Fruit fly (Drosophila melanogaster) whole organism, embryonic: ENCODE measurements around the gene Dok.
A peak's percentile ranks its signal among the peaks of the same experiment; 100 is the strongest.

Experiments
- BEAF-32 ChIP-seq: fragments of 200-800 bp; sonication (Bioruptor generic); optimal IDR thresholded peaks from 3 replicates; lab custom pipeline; 2017; ENCODE audit warnings: missing biosample characterization, missing genetic modification characterization, mild to moderate bottlenecking, moderate library complexity, missing genetic modification reagents
- Bdp1 ChIP-seq: fragments of 200-800 bp; sonication (Bioruptor generic); optimal IDR thresholded peaks from 3 replicates; lab custom pipeline; 2016; ENCODE audit warnings: missing biosample characterization, missing genetic modification characterization
- BtbVII ChIP-seq: fragments of 200-800 bp; sonication (Bioruptor generic); optimal IDR thresholded peaks from 3 replicates; lab custom pipeline; 2017; ENCODE audit warnings: missing biosample characterization, mild to moderate bottlenecking, missing genetic modification characterization
- CG10321 ChIP-seq: fragments of 200-800 bp; sonication (Bioruptor generic); IDR thresholded peaks from 2 replicates; pipeline ENCODE4 v1.3.6; 2022; ENCODE audit warnings: missing biosample characterization, missing genetic modification characterization
- CG10431 ChIP-seq: fragments of 200-800 bp; sonication (Bioruptor generic); optimal IDR thresholded peaks from 3 replicates; lab custom pipeline; 2018; ENCODE audit warnings: missing biosample characterization, mild to moderate bottlenecking, missing genetic modification characterization
- CG10654 ChIP-seq: fragments of 200-800 bp; sonication (Bioruptor generic); optimal IDR thresholded peaks from 2 replicates; lab custom pipeline; 2016; ENCODE audit warnings: missing biosample characterization, missing genetic modification characterization
- CG12219 ChIP-seq: fragments of 200-800 bp; sonication (Bioruptor generic); optimal IDR thresholded peaks from 3 replicates; lab custom pipeline; 2018; ENCODE audit warnings: missing biosample characterization, mild to moderate bottlenecking, missing genetic modification characterization
- CG15073 ChIP-seq: fragments of 200-800 bp; sonication (Bioruptor generic); optimal IDR thresholded peaks from 2 replicates; lab custom pipeline; 2016; ENCODE audit warnings: missing biosample characterization, missing genetic modification characterization
- CG15269 ChIP-seq: fragments of 200-800 bp; sonication (Bioruptor generic); optimal IDR thresholded peaks from 2 replicates; lab custom pipeline; 2018; ENCODE audit warnings: missing biosample characterization, mild to moderate bottlenecking, missing genetic modification characterization, moderate library complexity
- CG16779 ChIP-seq: fragments of 200-800 bp; sonication (Bioruptor generic); IDR thresholded peaks from 2 replicates; pipeline ENCODE4 v1.3.6; 2022; ENCODE audit warnings: missing biosample characterization, missing genetic modification characterization
- CG16863 ChIP-seq: fragments of 200-800 bp; sonication (Bioruptor generic); optimal IDR thresholded peaks from 3 replicates; lab custom pipeline; 2016; ENCODE audit warnings: missing biosample characterization, missing genetic modification characterization
- CG17568 ChIP-seq: fragments of 200-800 bp; sonication (Bioruptor generic); optimal IDR thresholded peaks from 2 replicates; lab custom pipeline; 2018; ENCODE audit warnings: missing biosample characterization, mild to moderate bottlenecking, missing genetic modification characterization, moderate library complexity
- CG17912 ChIP-seq: fragments of 200-800 bp; sonication (Bioruptor generic); optimal IDR thresholded peaks from 2 replicates; lab custom pipeline; 2018; ENCODE audit warnings: missing biosample characterization, mild to moderate bottlenecking, missing genetic modification characterization
- CG18262 ChIP-seq: fragments of 200-800 bp; optimal IDR thresholded peaks from 3 replicates; lab custom pipeline; 2019; ENCODE audit warnings: missing biosample characterization, mild to moderate bottlenecking, missing genetic modification characterization, moderate library complexity
- CG18764 ChIP-seq: fragments of 200-800 bp; sonication (Bioruptor generic); optimal IDR thresholded peaks from 3 replicates; lab custom pipeline; 2016; ENCODE audit warnings: missing biosample characterization, missing genetic modification characterization
- CG2120 ChIP-seq: fragments of 200-800 bp; sonication (Bioruptor generic); optimal IDR thresholded peaks from 3 replicates; lab custom pipeline; 2016; ENCODE audit warnings: missing biosample characterization, missing genetic modification characterization
- CG2712 ChIP-seq: fragments of 200-800 bp; optimal IDR thresholded peaks from 3 replicates; lab custom pipeline; 2019; ENCODE audit warnings: missing biosample characterization, mild to moderate bottlenecking, missing genetic modification characterization, moderate library complexity
- CG30020 ChIP-seq: fragments of 200-800 bp; optimal IDR thresholded peaks from 2 replicates; lab custom pipeline; 2019; ENCODE audit warnings: missing biosample characterization, mild to moderate bottlenecking, missing genetic modification characterization, moderate library complexity
- CG3163 ChIP-seq: fragments of 200-800 bp; sonication (Bioruptor generic); optimal IDR thresholded peaks from 3 replicates; lab custom pipeline; 2016; ENCODE audit warnings: missing biosample characterization, missing genetic modification characterization
- CG32772 ChIP-seq: fragments of 200-800 bp; sonication (Bioruptor generic); IDR thresholded peaks from 2 replicates; pipeline ENCODE4 v1.3.6; 2022; ENCODE audit warnings: missing biosample characterization, missing genetic modification characterization
- CG4854 ChIP-seq: fragments of 200-800 bp; sonication (Bioruptor generic); optimal IDR thresholded peaks from 2 replicates; lab custom pipeline; 2016; ENCODE audit warnings: missing biosample characterization, missing genetic modification characterization, inconsistent platforms
- CG6683 ChIP-seq: fragments of 200-800 bp; sonication (Bioruptor generic); optimal IDR thresholded peaks from 2 replicates; lab custom pipeline; 2017; ENCODE audit warnings: missing biosample characterization, mild to moderate bottlenecking, missing genetic modification characterization, missing genetic modification reagents
- CG7839 ChIP-seq: fragments of 200-800 bp; sonication (Bioruptor generic); optimal IDR thresholded peaks from 3 replicates; lab custom pipeline; 2018; ENCODE audit warnings: missing biosample characterization, mild to moderate bottlenecking, missing genetic modification characterization, moderate library complexity
- CG9932 ChIP-seq: fragments of 200-800 bp; sonication (Bioruptor generic); IDR thresholded peaks from 2 replicates; pipeline ENCODE4 v1.3.6; 2022; ENCODE audit warnings: missing biosample characterization, missing genetic modification characterization
- Camta ChIP-seq: fragments of 200-800 bp; sonication (Bioruptor generic); optimal IDR thresholded peaks from 2 replicates; lab custom pipeline; 2016; ENCODE audit warnings: missing biosample characterization, missing genetic modification characterization
- D19B ChIP-seq: fragments of 200-800 bp; sonication (Bioruptor generic); optimal IDR thresholded peaks from 2 replicates; lab custom pipeline; 2017; ENCODE audit warnings: missing biosample characterization, mild to moderate bottlenecking, missing genetic modification characterization
- E2f1 ChIP-seq: fragments of 200-800 bp; sonication (Bioruptor generic); IDR thresholded peaks from 2 replicates; pipeline ENCODE4 v1.3.6; 2022; ENCODE audit warnings: missing biosample characterization, missing genetic modification characterization
- Ets65A ChIP-seq: fragments of 200-800 bp; sonication (Bioruptor generic); peaks from one replicate; lab custom pipeline; 2016; ENCODE audit warnings: missing biosample characterization, missing genetic modification characterization
- HLH4C ChIP-seq: fragments of 200-800 bp; sonication (Bioruptor generic); IDR thresholded peaks from 3 replicates; pipeline ENCODE4 v1.3.6; 2022; ENCODE audit warnings: missing biosample characterization, missing genetic modification characterization; ENCODE audit not compliant: partially characterized antibody
- Hey ChIP-seq: fragments of 200-800 bp; sonication (Bioruptor generic); optimal IDR thresholded peaks from 3 replicates; lab custom pipeline; 2018; ENCODE audit warnings: missing biosample characterization, mild to moderate bottlenecking, missing genetic modification characterization
- HmgZ ChIP-seq: fragments of 200-800 bp; sonication (Bioruptor generic); optimal IDR thresholded peaks from 2 replicates; lab custom pipeline; 2018; ENCODE audit warnings: missing biosample characterization, mild to moderate bottlenecking, missing genetic modification characterization
- Jarid2 ChIP-seq: fragments of 200-800 bp; sonication (Bioruptor generic); optimal IDR thresholded peaks from 3 replicates; lab custom pipeline; 2017; ENCODE audit warnings: mild to moderate bottlenecking, missing biosample characterization, missing genetic modification reagents, missing genetic modification characterization
- Mrtf ChIP-seq: fragments of 200-800 bp; sonication (Bioruptor generic); IDR thresholded peaks from 3 replicates; pipeline ENCODE4 v1.3.6; 2022; ENCODE audit warnings: missing biosample characterization, missing genetic modification characterization
- Rfx ChIP-seq: fragments of 200-800 bp; sonication (Bioruptor generic); IDR thresholded peaks from 2 replicates; pipeline ENCODE4 v1.3.6; 2022; ENCODE audit warnings: missing biosample characterization, missing genetic modification characterization
- Tbp ChIP-seq: fragments of >200 bp; optimal IDR thresholded peaks from 2 replicates; lab custom pipeline; 2018; ENCODE audit warnings: missing biosample characterization, missing genetic modification characterization
- Trl ChIP-seq, 3 experiments: fragments of >200 bp in 2 of 3; fragments of 200-800 bp in 1 of 3; sonication (Bioruptor generic) in 1 of 3; optimal IDR thresholded peaks; 2 replicates in 1 of 3; 3 replicates in 2 of 3; lab custom pipeline; 2016 to 2017; ENCODE audit warnings: missing biosample characterization in 1 of 3, missing genetic modification characterization in 1 of 3
- ase ChIP-seq: fragments of 200-800 bp; sonication (Bioruptor generic); IDR thresholded peaks from 3 replicates; pipeline ENCODE4 v1.3.6; 2022; ENCODE audit warnings: missing biosample characterization, missing genetic modification characterization
- crol ChIP-seq: fragments of 200-800 bp; sonication (Bioruptor generic); IDR thresholded peaks from 2 replicates; pipeline ENCODE4 v1.3.6; 2022; ENCODE audit warnings: missing biosample characterization, missing genetic modification characterization
- dmrt99B ChIP-seq: fragments of 200-800 bp; sonication (Bioruptor generic); optimal IDR thresholded peaks from 2 replicates; lab custom pipeline; 2018; ENCODE audit warnings: missing biosample characterization, mild to moderate bottlenecking, missing genetic modification characterization, moderate library complexity
- en ChIP-seq: fragments of 200-800 bp; sonication (Bioruptor generic); optimal IDR thresholded peaks from 2 replicates; lab custom pipeline; 2016; ENCODE audit warnings: missing biosample characterization, missing genetic modification characterization
- fd3F ChIP-seq: fragments of 200-800 bp; sonication (Bioruptor generic); optimal IDR thresholded peaks from 2 replicates; lab custom pipeline; 2018; ENCODE audit warnings: missing biosample characterization, mild to moderate bottlenecking, missing genetic modification characterization, moderate library complexity
- fu2 ChIP-seq: fragments of 200-800 bp; sonication (Bioruptor generic); optimal IDR thresholded peaks from 2 replicates; lab custom pipeline; 2016; ENCODE audit warnings: missing biosample characterization, missing genetic modification characterization
- her ChIP-seq: fragments of 200-800 bp; sonication (Bioruptor generic); optimal IDR thresholded peaks from 2 replicates; lab custom pipeline; 2016; ENCODE audit warnings: missing biosample characterization, missing genetic modification characterization
- ind ChIP-seq: fragments of 200-800 bp; sonication (Bioruptor generic); optimal IDR thresholded peaks from 3 replicates; lab custom pipeline; 2016; ENCODE audit warnings: missing biosample characterization, missing genetic modification characterization
- lbe ChIP-seq: fragments of 200-800 bp; sonication (Bioruptor generic); optimal IDR thresholded peaks from 2 replicates; lab custom pipeline; 2016; ENCODE audit warnings: missing biosample characterization, mild to moderate bottlenecking, missing genetic modification characterization
- lmd ChIP-seq: fragments of 200-800 bp; sonication (Bioruptor generic); IDR thresholded peaks from 2 replicates; pipeline ENCODE4 v1.3.6; 2022; ENCODE audit warnings: missing biosample characterization, missing genetic modification characterization
- lola ChIP-seq, 3 experiments: fragments of >200 bp in 2 of 3; fragments of 200-800 bp in 1 of 3; sonication (Bioruptor generic) in 1 of 3; optimal IDR thresholded peaks; 2 replicates each; lab custom pipeline; 2017 to 2019; ENCODE audit warnings: missing biosample characterization in 3 of 3, missing genetic modification characterization in 3 of 3, mild to moderate bottlenecking in 1 of 3, moderate library complexity in 1 of 3
- onecut ChIP-seq: fragments of 200-800 bp; sonication (Bioruptor generic); IDR thresholded peaks from 2 replicates; pipeline ENCODE4 v1.3.6; 2022; ENCODE audit warnings: missing biosample characterization, missing genetic modification characterization
- pan ChIP-seq, 4 experiments: fragments of >200 bp in 3 of 4; fragments of 200-800 bp in 1 of 4; sonication (Bioruptor generic) in 1 of 4; optimal IDR thresholded peaks in 3 of 4; IDR thresholded peaks in 1 of 4; 2 replicates each; pipeline versions ENCODE4 v1.3.6 to Lab custom; 2017 to 2022; ENCODE audit warnings: missing biosample characterization in 2 of 4, missing genetic modification characterization in 2 of 4, mixed read lengths in 1 of 4
- slp2 ChIP-seq: fragments of 200-800 bp; sonication (Bioruptor generic); optimal IDR thresholded peaks from 2 replicates; lab custom pipeline; 2016; ENCODE audit warnings: missing biosample characterization, missing genetic modification characterization
- trh ChIP-seq: fragments of 200-800 bp; sonication (Bioruptor generic); optimal IDR thresholded peaks from 2 replicates; lab custom pipeline; 2016; ENCODE audit warnings: missing biosample characterization, missing genetic modification characterization

The Dok gene

dm6 chrX:7300356-7300721, 23.7 kb upstream of the Dok start (continued):
- TF ChIP-seq Hey (tag; lab: Kevin White, UChicago) (no peak), her (no peak), D19B (GFP tag; lab: Kevin White, UChicago) (no peak), CG30020 (tag; lab: Kevin White, UChicago) (no peak), Mrtf (no peak), HmgZ (tag; lab: Kevin White, UChicago) (no peak), CG2120 (peak; percentile 13), Bdp1 (GFP tag; lab: Kevin White, UChicago) (no peak), pan (optimal IDR thresholded peaks at IDR 0.05; lab: Kevin White, UChicago) (no peak), pan (GFP tag; optimal IDR thresholded peaks at IDR 0.05 in 1 of 2, IDR thresholded peaks at IDR 0.05 in 1 of 2) (no peak), lbe (GFP tag; lab: Kevin White, UChicago) (no peak), trh (GFP tag; lab: Kevin White, UChicago) (no peak), HLH4C (GFP tag; lab: Robert Waterston, UW) (no peak), Trl (optimal IDR thresholded peaks at IDR 0.05; lab: Kevin White, UChicago) (no peak), Trl (GFP tag; optimal IDR thresholded peaks at IDR 0.05; lab: Kevin White, UChicago) (no peak), CG18764 (no peak), CG12219 (GFP tag; lab: Kevin White, UChicago) (no peak), CG16863 (GFP tag; lab: Kevin White, UChicago) (peak; percentile 22), fd3F (GFP tag; lab: Kevin White, UChicago) (no peak), CG32772 (no peak; the same call in 1 of the 2 replicates), dmrt99B (peak; percentile 18), en (GFP tag; lab: Kevin White, UChicago) (no peak), Ets65A (no peak), CG6683 (GFP tag; lab: Kevin White, UChicago) (no peak), CG9932 (GFP tag; lab: Robert Waterston, UW) (0 out of 2 replicates have a peak, but pooled peaks have one; percentile 31), CG17912 (GFP tag; lab: Kevin White, UChicago) (no peak), CG10654 (GFP tag; lab: Kevin White, UChicago) (no peak), Rfx (GFP tag; lab: Robert Waterston, UW) (peak; percentile 48), CG10431 (GFP tag; lab: Kevin White, UChicago) (no peak), CG3163 (GFP tag; lab: Kevin White, UChicago) (no peak), CG18262 (tag; lab: Kevin White, UChicago) (peak; percentile 14), E2f1 (GFP tag; lab: Robert Waterston, UW) (no peak), CG15073 (GFP tag; lab: Kevin White, UChicago) (no peak), fu2 (GFP tag; lab: Kevin White, UChicago) (no peak), CG7839 (no peak), ind (GFP tag; lab: Kevin White, UChicago) (no peak), BtbVII (peak; percentile 23), BEAF-32 (GFP tag; lab: Kevin White, UChicago) (no peak), CG10321 (0 out of 2 replicates have a peak, but pooled peaks have one; percentile 5), CG2712 (tag; lab: Kevin White, UChicago) (peak; percentile 24), CG17568 (GFP tag; lab: Kevin White, UChicago) (no peak), CG16779 (no peak), Camta (GFP tag; lab: Kevin White, UChicago) (no peak), CG15269 (peak; percentile 6), Jarid2 (no peak), CG4854 (GFP tag; lab: Kevin White, UChicago) (no peak), Tbp (GFP tag; lab: Kevin White, UChicago) (no peak), ase (GFP tag; lab: Robert Waterston, UW) (no peak), onecut (GFP tag; lab: Robert Waterston, UW) (0 out of 2 replicates have a peak, but pooled peaks have one; percentile 5), lola (GFP tag; optimal IDR thresholded peaks at IDR 0.05; lab: Kevin White, UChicago) (no peak), crol (GFP tag; lab: Robert Waterston, UW) (peak; percentile 97), lmd (GFP tag; lab: Robert Waterston, UW) (no peak; the same call in 1 of the 2 replicates), slp2 (GFP tag; lab: Kevin White, UChicago) (no peak)
